Fruit fly (Drosophila melanogaster) whole organism, embryonic: ENCODE data around the gene CG15404.

Source experiments
- Antp ChIP-seq: fragments of 200-800 bp; sonication (Bioruptor generic); optimal IDR thresholded peaks from 3 replicates; lab custom pipeline; 2016; ENCODE audit warnings: missing biosample characterization, missing genetic modification characterization
- B-H2 ChIP-seq: fragments of 200-800 bp; sonication (Bioruptor generic); optimal IDR thresholded peaks from 2 replicates; lab custom pipeline; 2018; ENCODE audit warnings: missing biosample characterization, mild to moderate bottlenecking, missing genetic modification characterization
- BtbVII ChIP-seq: fragments of 200-800 bp; sonication (Bioruptor generic); optimal IDR thresholded peaks from 3 replicates; lab custom pipeline; 2017; ENCODE audit warnings: missing biosample characterization, mild to moderate bottlenecking, missing genetic modification characterization
- CG10462 ChIP-seq: fragments of 200-800 bp; sonication (Bioruptor generic); optimal IDR thresholded peaks from 2 replicates; lab custom pipeline; 2016; ENCODE audit warnings: missing biosample characterization, missing genetic modification characterization
- CG11504 ChIP-seq: fragments of 200-800 bp; sonication (Bioruptor generic); optimal IDR thresholded peaks from 3 replicates; lab custom pipeline; 2019; ENCODE audit warnings: missing biosample characterization, mild to moderate bottlenecking, missing genetic modification characterization, moderate library complexity
- CG14667 ChIP-seq: fragments of 200-800 bp; sonication (Bioruptor generic); IDR thresholded peaks from 2 replicates; pipeline ENCODE4 v1.3.6; 2022; ENCODE audit warnings: missing biosample characterization, missing genetic modification characterization
- CG1602 ChIP-seq: fragments of 200-800 bp; sonication (Bioruptor generic); optimal IDR thresholded peaks from 3 replicates; lab custom pipeline; 2016; ENCODE audit warnings: missing biosample characterization, missing genetic modification characterization
- CG16779 ChIP-seq: fragments of 200-800 bp; sonication (Bioruptor generic); IDR thresholded peaks from 2 replicates; pipeline ENCODE4 v1.3.6; 2022; ENCODE audit warnings: missing biosample characterization, missing genetic modification characterization
- CG17912 ChIP-seq: fragments of 200-800 bp; sonication (Bioruptor generic); optimal IDR thresholded peaks from 2 replicates; lab custom pipeline; 2018; ENCODE audit warnings: missing biosample characterization, mild to moderate bottlenecking, missing genetic modification characterization
- CG1792 ChIP-seq: fragments of 200-800 bp; sonication (Bioruptor generic); optimal IDR thresholded peaks from 2 replicates; lab custom pipeline; 2016; ENCODE audit warnings: missing biosample characterization, missing genetic modification characterization
- CG30020 ChIP-seq: fragments of 200-800 bp; optimal IDR thresholded peaks from 2 replicates; lab custom pipeline; 2019; ENCODE audit warnings: missing biosample characterization, mild to moderate bottlenecking, missing genetic modification characterization, moderate library complexity
- CG30403 ChIP-seq: fragments of 200-800 bp; sonication (Bioruptor generic); optimal IDR thresholded peaks from 3 replicates; lab custom pipeline; 2016; ENCODE audit warnings: missing biosample characterization, missing genetic modification characterization
- CG31365 ChIP-seq: fragments of 200-800 bp; sonication (Bioruptor generic); optimal IDR thresholded peaks from 2 replicates; lab custom pipeline; 2018; ENCODE audit warnings: missing biosample characterization, mild to moderate bottlenecking, missing genetic modification characterization
- CG32532 ChIP-seq: fragments of 200-800 bp; sonication (Bioruptor generic); IDR thresholded peaks from 2 replicates; pipeline ENCODE4 v1.3.6; 2022; ENCODE audit warnings: missing biosample characterization, missing genetic modification characterization
- CG6765 ChIP-seq: fragments of 200-800 bp; sonication (Bioruptor generic); optimal IDR thresholded peaks from 3 replicates; lab custom pipeline; 2017; ENCODE audit warnings: missing biosample characterization, mild to moderate bottlenecking, missing genetic modification characterization
- CG7928 ChIP-seq: fragments of 200-800 bp; sonication (Bioruptor generic); optimal IDR thresholded peaks from 2 replicates; lab custom pipeline; 2017; ENCODE audit warnings: missing biosample characterization, mild to moderate bottlenecking, missing genetic modification characterization
- CG7987 ChIP-seq: fragments of 200-800 bp; sonication (Bioruptor generic); optimal IDR thresholded peaks from 2 replicates; lab custom pipeline; 2018; ENCODE audit warnings: missing biosample characterization, mild to moderate bottlenecking, missing genetic modification characterization, moderate library complexity
- CG8478 ChIP-seq: fragments of >200 bp; optimal IDR thresholded peaks from 2 replicates; lab custom pipeline; 2018
- CrebB ChIP-seq: fragments of 200-800 bp; sonication (Bioruptor generic); optimal IDR thresholded peaks from 3 replicates; lab custom pipeline; 2018; ENCODE audit warnings: missing biosample characterization, mild to moderate bottlenecking, missing genetic modification characterization
- Max ChIP-seq: fragments of 200-800 bp; sonication (Bioruptor generic); optimal IDR thresholded peaks from 2 replicates; lab custom pipeline; 2016; ENCODE audit warnings: missing biosample characterization, mild to moderate bottlenecking, missing genetic modification characterization
- Med ChIP-seq: fragments of 200-800 bp; sonication (Bioruptor generic); peaks from one replicate; lab custom pipeline; 2016; ENCODE audit warnings: missing biosample characterization, missing genetic modification characterization, mild to moderate bottlenecking, inconsistent platforms, moderate library complexity
- Nf-YB ChIP-seq: fragments of 200-800 bp; sonication (Bioruptor generic); optimal IDR thresholded peaks from 3 replicates; lab custom pipeline; 2019; ENCODE audit warnings: missing biosample characterization, mild to moderate bottlenecking, missing genetic modification characterization, moderate library complexity
- Nf-YC ChIP-seq: fragments of 200-800 bp; optimal IDR thresholded peaks from 3 replicates; lab custom pipeline; 2019; ENCODE audit warnings: missing biosample characterization, mild to moderate bottlenecking, missing genetic modification characterization, moderate library complexity
- PHDP ChIP-seq: fragments of 200-800 bp; sonication (Bioruptor generic); optimal IDR thresholded peaks from 3 replicates; lab custom pipeline; 2018; ENCODE audit warnings: missing biosample characterization, mild to moderate bottlenecking, missing genetic modification characterization, moderate library complexity
- Sox100B ChIP-seq: fragments of 200-800 bp; sonication (Bioruptor generic); optimal IDR thresholded peaks from 3 replicates; lab custom pipeline; 2018; ENCODE audit warnings: missing biosample characterization, mild to moderate bottlenecking, missing genetic modification characterization
- Spps ChIP-seq: fragments of 200-800 bp; sonication (Bioruptor generic); optimal IDR thresholded peaks from 2 replicates; lab custom pipeline; 2018; ENCODE audit warnings: missing biosample characterization, mild to moderate bottlenecking, missing genetic modification characterization
- Usf ChIP-seq: fragments of 200-800 bp; sonication (Bioruptor generic); optimal IDR thresholded peaks from 2 replicates; lab custom pipeline; 2017; ENCODE audit warnings: missing genotype, missing biosample characterization, missing genetic modification characterization
- abd-A ChIP-seq: fragments of 200-800 bp; sonication (Bioruptor generic); optimal IDR thresholded peaks from 3 replicates; lab custom pipeline; 2019; ENCODE audit warnings: missing biosample characterization, mild to moderate bottlenecking, missing genetic modification characterization, moderate library complexity
- br ChIP-seq: fragments of >200 bp; optimal IDR thresholded peaks from 2 replicates; lab custom pipeline; 2017
- crp ChIP-seq, 2 experiments: fragments of 200-800 bp; sonication (Bioruptor generic); optimal IDR thresholded peaks; 2 replicates in 1 of 2; 3 replicates in 1 of 2; lab custom pipeline; 2017; ENCODE audit warnings: missing biosample characterization in 2 of 2, missing genetic modification characterization in 2 of 2, mild to moderate bottlenecking in 1 of 2, moderate library complexity in 1 of 2
- fu2 ChIP-seq: fragments of 200-800 bp; sonication (Bioruptor generic); optimal IDR thresholded peaks from 2 replicates; lab custom pipeline; 2016; ENCODE audit warnings: missing biosample characterization, missing genetic modification characterization
- insv ChIP-seq, 2 experiments: fragments of 200-800 bp; sonication (Bioruptor generic); optimal IDR thresholded peaks; 3 replicates each; lab custom pipeline; 2016 to 2018; ENCODE audit warnings: missing biosample characterization in 2 of 2, missing genetic modification characterization in 2 of 2
- klu ChIP-seq: fragments of 200-800 bp; sonication (Bioruptor generic); IDR thresholded peaks from 2 replicates; pipeline ENCODE4 v1.3.6; 2022; ENCODE audit warnings: missing biosample characterization, missing genetic modification characterization
- lab ChIP-seq: fragments of 200-800 bp; sonication (Bioruptor generic); optimal IDR thresholded peaks from 3 replicates; lab custom pipeline; 2017; ENCODE audit warnings: missing biosample characterization, missing genetic modification characterization, mild to moderate bottlenecking, moderate library complexity, missing genetic modification reagents
- nau ChIP-seq: fragments of 200-800 bp; sonication (Bioruptor generic); optimal IDR thresholded peaks from 3 replicates; lab custom pipeline; 2017; ENCODE audit warnings: missing biosample characterization, mild to moderate bottlenecking, missing genetic modification characterization, missing genetic modification reagents
- nom ChIP-seq: fragments of 200-800 bp; sonication (Bioruptor generic); optimal IDR thresholded peaks from 2 replicates; lab custom pipeline; 2017; ENCODE audit warnings: missing biosample characterization, missing genetic modification characterization, mild to moderate bottlenecking, moderate library complexity, missing genetic modification reagents
- org-1 ChIP-seq: fragments of 200-800 bp; sonication (Bioruptor generic); optimal IDR thresholded peaks from 2 replicates; lab custom pipeline; 2017; ENCODE audit warnings: missing biosample characterization, missing genetic modification characterization
- otp ChIP-seq: fragments of 200-800 bp; sonication (Bioruptor generic); IDR thresholded peaks from 3 replicates; pipeline ENCODE4, ENCODE4 v1.3.6; 2022; ENCODE audit warnings: missing biosample characterization, missing genetic modification characterization
- pum ChIP-seq: fragments of 200-800 bp; sonication (Bioruptor generic); optimal IDR thresholded peaks from 2 replicates; lab custom pipeline; 2016; ENCODE audit warnings: missing biosample characterization, missing genetic modification characterization
- ranshi ChIP-seq: fragments of 200-800 bp; sonication (Bioruptor generic); IDR thresholded peaks from 2 replicates; pipeline ENCODE4 v1.3.6; 2022; ENCODE audit warnings: missing biosample characterization, missing genetic modification characterization
- run ChIP-seq: fragments of 200-800 bp; sonication (Bioruptor generic); optimal IDR thresholded peaks from 3 replicates; lab custom pipeline; 2018; ENCODE audit warnings: missing biosample characterization, mild to moderate bottlenecking, missing genetic modification characterization
- shn ChIP-seq: fragments of 200-800 bp; sonication (Bioruptor generic); optimal IDR thresholded peaks from 3 replicates; lab custom pipeline; 2016; ENCODE audit warnings: missing biosample characterization, missing genetic modification characterization
- sima ChIP-seq: fragments of 200-800 bp; sonication (Bioruptor generic); optimal IDR thresholded peaks from 2 replicates; lab custom pipeline; 2016; ENCODE audit warnings: missing biosample characterization, missing genetic modification characterization
- sqz ChIP-seq: fragments of 200-800 bp; sonication (Bioruptor generic); optimal IDR thresholded peaks from 3 replicates; lab custom pipeline; 2018; ENCODE audit warnings: missing biosample characterization, mild to moderate bottlenecking, missing genetic modification characterization
- tap ChIP-seq: fragments of 200-800 bp; optimal IDR thresholded peaks from 3 replicates; lab custom pipeline; 2019; ENCODE audit warnings: missing biosample characterization, mild to moderate bottlenecking, missing genetic modification characterization, moderate library complexity
- ttk ChIP-seq: fragments of 200-800 bp; sonication (Bioruptor generic); IDR thresholded peaks from 2 replicates; pipeline ENCODE4 v2.1.2; 2022; ENCODE audit warnings: missing biosample characterization, missing genetic modification characterization
- unc-4 ChIP-seq: fragments of 200-800 bp; sonication (Bioruptor generic); IDR thresholded peaks from 2 replicates; pipeline ENCODE4 v1.3.6; 2022; ENCODE audit warnings: missing biosample characterization, missing genetic modification characterization; ENCODE audit not compliant: partially characterized antibody
- wek ChIP-seq: fragments of 200-800 bp; sonication (Bioruptor generic); optimal IDR thresholded peaks from 3 replicates; lab custom pipeline; 2018; ENCODE audit warnings: missing biosample characterization, mild to moderate bottlenecking, missing genetic modification characterization, moderate library complexity
- zen ChIP-seq: fragments of 200-800 bp; sonication (Bioruptor generic); optimal IDR thresholded peaks from 3 replicates; lab custom pipeline; 2018; ENCODE audit warnings: missing biosample characterization, mild to moderate bottlenecking, missing genetic modification characterization, moderate library complexity

Gene CG15404

dm6 chr2L:3152696-3153613 lies 20.8 kb upstream of the CG15404 start (continued):
- TF ChIP-seq CG7928 (GFP tag; lab: Kevin White, UChicago) (peak; percentile 28), Antp (GFP tag; lab: Kevin White, UChicago) (peak; percentile 96), CG32532 (GFP tag; lab: Robert Waterston, UW) (peak; percentile 84), zen (tag; lab: Kevin White, UChicago) (peak; percentile 86), klu (GFP tag; lab: Robert Waterston, UW) (peak; percentile 85), shn (peak; percentile 94), Nf-YC (tag; lab: Kevin White, UChicago) (peak; percentile 67), Spps (peak; percentile 91), CG14667 (peak; percentile 91), tap (peak; percentile 95), CG16779 (GFP tag; lab: Robert Waterston, UW) (peak; percentile 79), Max (GFP tag; lab: Kevin White, UChicago) (peak; percentile 90), crp (GFP tag; optimal IDR thresholded peaks at IDR 0.05; lab: Kevin White, UChicago) (peak; percentile 13 to 56), org-1 (peak; percentile 94), lab (peak; percentile 92), Sox100B (GFP tag; lab: Kevin White, UChicago) (peak; percentile 91), sima (GFP tag; lab: Kevin White, UChicago) (peak; percentile 89), CG11504 (tag; lab: Kevin White, UChicago) (peak; percentile 95), CG1602 (GFP tag; lab: Kevin White, UChicago) (peak; percentile 94), B-H2 (GFP tag; lab: Kevin White, UChicago) (peak; percentile 36), ranshi (peak; percentile 95), Usf (GFP tag; lab: Kevin White, UChicago) (peak; percentile 66), otp (GFP tag; lab: Robert Waterston, UW) (peak; percentile 95), unc-4 (no peak), BtbVII (GFP tag; lab: Kevin White, UChicago) (peak; percentile 64), CG7987 (GFP tag; lab: Kevin White, UChicago) (peak; percentile 87), CG30403 (GFP tag; lab: Kevin White, UChicago) (peak; percentile 94), nom (GFP tag; lab: Kevin White, UChicago) (peak; percentile 13), CG1792 (GFP tag; lab: Kevin White, UChicago) (peak; percentile 94), CG31365 (tag; lab: Kevin White, UChicago) (peak; percentile 77), pum (peak; percentile 84), Nf-YB (peak; percentile 70), br (no peak), PHDP (tag; lab: Kevin White, UChicago) (peak; percentile 88), CG6765 (GFP tag; lab: Kevin White, UChicago) (peak; percentile 16), run (tag; lab: Kevin White, UChicago) (peak; percentile 87), nau (GFP tag; lab: Kevin White, UChicago) (peak; percentile 91), sqz (GFP tag; lab: Kevin White, UChicago) (peak; percentile 94), abd-A (no peak), CrebB (tag; lab: Kevin White, UChicago) (peak; percentile 88), Med (GFP tag; lab: Kevin White, UChicago) (peak; percentile 99), CG30020 (tag; lab: Kevin White, UChicago) (peak; percentile 71), CG8478 (lab: Kevin White, UChicago) (no peak), wek (GFP tag; lab: Kevin White, UChicago) (peak; percentile 82), fu2 (GFP tag; lab: Kevin White, UChicago) (peak; percentile 71), CG17912 (peak; percentile 80), CG10462 (GFP tag; lab: Kevin White, UChicago) (peak; percentile 93), insv (GFP tag; optimal IDR thresholded peaks at IDR 0.05; lab: Kevin White, UChicago) (peak; percentile 18 to 45), ttk (GFP tag; lab: Robert Waterston, UW) (peak; percentile 96)
